Worm (Caenorhabditis elegans) whole organism, L2 larva: ENCODE data around the gene B0432.9.
"Not testable (repeated sequence)": the region's sequence is repeated elsewhere in the genome, so short reads cannot be mapped to it uniquely, and the experiment has no call there.

Experiments used
- F13H6.1 ChIP-seq: sonication (generic microtip); optimal IDR thresholded peaks from 2 replicates; lab custom pipeline; 2016; ENCODE audit warnings: missing genetic modification characterization, missing compliant biosample characterization
- Y55F3AM.14 ChIP-seq: fragments of 200-800 bp; sonication (Bioruptor generic); optimal IDR thresholded peaks from 2 replicates; lab custom pipeline; 2018; ENCODE audit warnings: mild to moderate bottlenecking, missing genetic modification characterization, missing compliant biosample characterization
- ZK546.5 ChIP-seq: sonication (generic microtip); optimal IDR thresholded peaks from 2 replicates; lab custom pipeline; 2017; ENCODE audit warnings: missing biosample characterization, missing genetic modification characterization
- blmp-1 ChIP-seq: sonication (generic microtip); optimal IDR thresholded peaks from 2 replicates; lab custom pipeline; 2017; ENCODE audit warnings: missing genetic modification characterization, mild to moderate bottlenecking, missing compliant biosample characterization, antibody characterized with exemption, moderate library complexity; ENCODE audit not compliant: insufficient read depth
- ceh-16 ChIP-seq: fragments of 150-350 bp; optimal IDR thresholded peaks from 2 replicates; lab custom pipeline; 2014; ENCODE audit warnings: missing biosample characterization, missing genetic modification characterization
- crh-2 ChIP-seq: sonication (generic microtip); optimal IDR thresholded peaks from 2 replicates; lab custom pipeline; 2017; ENCODE audit warnings: missing biosample characterization, missing genetic modification characterization
- dmd-4 ChIP-seq: sonication (generic microtip); optimal IDR thresholded peaks from 2 replicates; lab custom pipeline; 2017; ENCODE audit warnings: missing biosample characterization, missing genetic modification characterization
- egl-27 ChIP-seq: sonication (generic microtip); optimal IDR thresholded peaks from 3 replicates; lab custom pipeline; 2017; ENCODE audit warnings: missing biosample characterization, missing genetic modification reagents, missing genetic modification characterization
- elt-3 ChIP-seq: sonication (generic microtip); optimal IDR thresholded peaks from 2 replicates; lab custom pipeline; 2017; ENCODE audit warnings: missing biosample characterization, missing genetic modification characterization
- fos-1 ChIP-seq: fragments of 150-350 bp; optimal IDR thresholded peaks from 2 replicates; lab custom pipeline; 2014; ENCODE audit warnings: missing biosample characterization, missing genetic modification characterization
- gmeb-1 ChIP-seq: fragments of 150-350 bp; optimal IDR thresholded peaks from 2 replicates; lab custom pipeline; 2014; ENCODE audit warnings: missing biosample characterization, missing genetic modification characterization
- lin-13 ChIP-seq: fragments of 150-350 bp; optimal IDR thresholded peaks from 2 replicates; lab custom pipeline; 2014; ENCODE audit warnings: missing biosample characterization, missing genetic modification reagents, missing genetic modification characterization
- lin-39 ChIP-seq: fragments of 150-350 bp; optimal IDR thresholded peaks from 2 replicates; lab custom pipeline; 2014; ENCODE audit warnings: missing biosample characterization, missing genetic modification reagents, missing genetic modification characterization
- lsy-2 ChIP-seq, 2 experiments: fragments of 150-350 bp in 1 of 2; sonication (generic microtip) in 1 of 2; optimal IDR thresholded peaks; 2 replicates each; lab custom pipeline; 2014 to 2017; ENCODE audit warnings: missing biosample characterization in 2 of 2, missing genetic modification characterization in 2 of 2
- mab-5 ChIP-seq: fragments of 150-350 bp; optimal IDR thresholded peaks from 2 replicates; lab custom pipeline; 2014; ENCODE audit warnings: missing biosample characterization, missing genetic modification characterization
- mbf-1 ChIP-seq: sonication (generic microtip); optimal IDR thresholded peaks from 2 replicates; lab custom pipeline; 2017; ENCODE audit warnings: missing biosample characterization, missing genetic modification characterization
- mdl-1 ChIP-seq, 2 experiments: fragments of 150-350 bp in 1 of 2; sonication (generic microtip) in 1 of 2; optimal IDR thresholded peaks; 2 replicates each; lab custom pipeline; 2017; ENCODE audit warnings: missing biosample characterization in 2 of 2, missing genetic modification characterization in 2 of 2
- nhr-129 ChIP-seq: fragments of 150-350 bp; optimal IDR thresholded peaks from 2 replicates; lab custom pipeline; 2014; ENCODE audit warnings: missing biosample characterization, missing genetic modification characterization
- nhr-21 ChIP-seq: fragments of 150-350 bp; optimal IDR thresholded peaks from 2 replicates; lab custom pipeline; 2014; ENCODE audit warnings: missing biosample characterization, missing genetic modification characterization
- nhr-23 ChIP-seq: fragments of 150-350 bp; optimal IDR thresholded peaks from 2 replicates; lab custom pipeline; 2014; ENCODE audit warnings: missing biosample characterization, missing genetic modification reagents, missing genetic modification characterization
- nhr-25 ChIP-seq: fragments of 150-350 bp; sonication (generic microtip); optimal IDR thresholded peaks from 3 replicates; lab custom pipeline; 2014; ENCODE audit warnings: missing biosample characterization, missing genetic modification characterization
- sem-4 ChIP-seq: fragments of 150-350 bp; optimal IDR thresholded peaks from 2 replicates; lab custom pipeline; 2014; ENCODE audit warnings: missing biosample characterization, missing genetic modification reagents, missing genetic modification characterization
- sma-9 ChIP-seq, 2 experiments: fragments of 150-350 bp in 1 of 2; sonication (generic microtip) in 1 of 2; optimal IDR thresholded peaks; 2 replicates each; lab custom pipeline; 2014 to 2016; ENCODE audit warnings: missing genetic modification characterization in 2 of 2, mild to moderate bottlenecking in 1 of 2, missing biosample characterization in 1 of 2, missing compliant biosample characterization in 1 of 2, missing genetic modification reagents in 1 of 2, moderate library complexity in 1 of 2
- snpc-4 ChIP-seq: fragments of 150-350 bp; optimal IDR thresholded peaks from 2 replicates; lab custom pipeline; 2014; ENCODE audit warnings: missing biosample characterization, missing genetic modification characterization
- unc-39 ChIP-seq: fragments of 150-350 bp; optimal IDR thresholded peaks from 2 replicates; lab custom pipeline; 2014; ENCODE audit warnings: missing biosample characterization, missing genetic modification characterization
- unc-62 ChIP-seq: fragments of 150-350 bp; optimal IDR thresholded peaks from 2 replicates; lab custom pipeline; 2014; ENCODE audit warnings: missing biosample characterization, missing genetic modification reagents, missing genetic modification characterization
- ztf-1 ChIP-seq: fragments of 200-800 bp; sonication (Bioruptor generic); conservative IDR thresholded peaks from 2 replicates; pipeline ENCODE4 v1.3.6; 2022; ENCODE audit warnings: missing genetic modification characterization, missing compliant biosample characterization
- ztf-4 ChIP-seq: fragments of 150-350 bp; optimal IDR thresholded peaks from 2 replicates; lab custom pipeline; 2014; ENCODE audit warnings: missing biosample characterization, missing genetic modification characterization

Gene B0432.9

DNA sequence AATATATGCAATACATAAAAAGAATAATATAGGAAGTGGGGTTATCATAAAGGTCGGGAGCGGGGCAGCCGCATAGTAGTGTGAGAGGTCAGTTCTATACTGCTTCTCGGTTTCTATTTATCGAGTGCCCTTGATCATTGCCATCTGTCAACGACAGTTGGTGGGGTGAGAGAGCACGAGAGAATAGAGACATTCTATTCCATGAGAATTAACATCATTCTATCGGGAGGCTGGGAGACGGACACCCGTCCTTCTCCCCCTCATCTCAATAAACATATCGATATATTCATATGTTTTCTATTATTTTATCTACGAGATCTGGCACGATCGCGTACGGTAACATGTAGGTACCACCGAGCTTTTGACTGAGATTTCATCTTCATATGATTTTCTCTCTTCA, 28.6 kb upstream of the B0432.9 start, which contains the start of gene mps-2:
Gene mps-2 (minus strand): TSS at position 101 of the 400 bp plus-strand sequence.
- not testable (repeated sequence) for TF ChIP-seq lsy-2 (tag; optimal IDR thresholded peaks at IDR 0.05; lab: Kevin White, UChicago); nhr-129; fos-1 (tag; lab: Kevin White, UChicago)
- TF ChIP-seq, all 48 proteins: peak for 0; not testable (repeated sequence) for 48

DNA sequence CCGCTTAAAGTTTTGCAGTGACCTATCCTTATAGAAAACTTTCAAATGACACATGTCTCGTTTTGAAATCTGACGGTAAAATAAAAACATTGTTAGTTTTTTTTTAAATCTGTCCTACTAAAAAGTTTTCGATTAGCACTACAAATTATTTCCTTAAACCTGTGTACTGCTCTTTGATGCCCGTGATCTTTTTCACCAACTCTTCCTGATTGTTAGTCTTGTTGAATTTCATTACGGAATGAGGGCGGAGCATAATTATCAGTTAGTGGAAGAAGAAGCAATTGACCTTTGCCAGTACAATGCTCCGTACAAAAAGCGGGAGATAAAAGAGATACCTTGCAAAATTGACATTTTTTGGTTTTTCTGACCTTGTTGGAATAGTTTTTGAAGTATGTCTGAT, 23.7 kb upstream of the B0432.9 start, which contains the start of gene K01A2.4:
Gene K01A2.4 (plus strand): TSS at position 301 of the 400 bp plus-strand sequence.
- TF ChIP-seq ztf-4 (tag; lab: Kevin White, UChicago) (no peak), nhr-25 (tag; lab: Kevin White, UChicago) (no peak), mdl-1 (tag; optimal IDR thresholded peaks at IDR 0.05; lab: Kevin White, UChicago) (no peak), sem-4 (tag; lab: Kevin White, UChicago) (no peak), ZK546.5 (tag; lab: Kevin White, UChicago) (no peak), mab-5 (tag; lab: Kevin White, UChicago) (no peak), nhr-129 (no peak), ceh-16 (tag; lab: Kevin White, UChicago) (no peak), lin-39 (tag; lab: Kevin White, UChicago) (no peak), gmeb-1 (tag; lab: Kevin White, UChicago) (no peak), nhr-23 (tag; lab: Kevin White, UChicago) (no peak), ztf-1 (GFP tag; lab: Robert Waterston, UW) (no peak), egl-27 (tag; lab: Kevin White, UChicago) (no peak), dmd-4 (tag; lab: Kevin White, UChicago) (no peak), nhr-21 (tag; lab: Kevin White, UChicago) (no peak)

DNA sequence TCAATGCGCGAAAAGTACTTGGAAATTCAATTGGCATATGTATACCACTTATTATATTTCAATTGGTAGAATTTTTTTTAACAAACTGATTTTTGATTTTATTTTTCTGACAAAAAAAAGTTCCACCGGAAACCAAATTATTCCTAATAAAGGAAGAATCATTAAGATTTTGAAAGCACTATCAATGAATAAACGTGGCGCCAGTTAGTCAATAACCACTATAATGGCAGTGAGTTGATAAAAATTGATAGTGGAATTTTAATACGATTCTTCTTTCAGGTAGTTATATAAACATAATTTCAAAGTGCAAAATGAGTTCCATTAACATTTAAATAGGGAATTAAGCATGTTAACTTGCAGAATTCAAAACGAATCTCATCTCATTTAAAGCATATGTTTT, 22.2 kb upstream of the B0432.9 start, which contains the start of gene col-69:
Gene col-69 (minus strand): TSS at position 101 of the 400 bp plus-strand sequence.
- TF ChIP-seq nhr-21 (tag; lab: Kevin White, UChicago) (no peak), fos-1 (tag; lab: Kevin White, UChicago) (peak; percentile 62), F13H6.1 (tag; lab: Kevin White, UChicago) (no peak)
- TF ChIP-seq, all 48 proteins: peak for 1

DNA sequence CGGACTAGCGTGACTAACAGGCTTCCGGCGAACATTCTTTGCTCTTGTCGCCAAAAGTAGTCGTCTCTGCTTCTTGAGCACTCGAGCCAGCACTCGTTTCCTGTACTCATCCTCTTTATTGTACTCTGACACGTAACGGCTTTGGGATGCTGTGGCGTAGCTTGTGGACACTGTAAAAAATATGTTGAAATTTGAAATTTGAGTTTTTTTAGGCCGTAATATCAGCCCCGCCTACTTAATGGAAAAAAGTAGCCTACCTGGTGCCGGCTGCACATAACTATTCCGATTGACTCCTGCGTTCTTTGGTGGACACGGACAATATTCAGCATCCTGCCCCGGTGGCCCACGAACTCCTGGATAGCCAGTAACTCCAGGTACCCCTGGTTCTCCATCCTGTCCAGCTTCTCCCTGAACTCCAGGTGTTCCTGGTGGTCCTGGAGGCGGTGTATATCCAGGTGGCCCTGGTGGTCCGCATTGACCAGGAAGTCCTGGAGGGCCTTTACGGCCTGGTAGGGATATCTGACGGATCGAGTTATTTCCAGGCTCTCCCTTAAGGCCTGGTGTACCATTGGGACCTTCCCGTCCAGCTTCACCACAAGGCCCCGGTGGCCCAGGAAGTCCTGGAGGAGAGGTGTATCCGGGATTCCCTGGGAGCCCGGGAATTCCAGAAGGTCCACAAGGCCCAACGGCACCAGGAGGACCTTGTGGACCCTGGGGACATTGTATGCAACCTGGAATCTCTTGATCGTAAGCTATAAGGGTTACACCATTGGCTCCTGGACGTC, 20.6 kb upstream of the B0432.9 start:
- TF ChIP-seq unc-39 (tag; lab: Kevin White, UChicago) = no peak
- TF ChIP-seq ceh-16 (tag; lab: Kevin White, UChicago) = no peak
- TF ChIP-seq Y55F3AM.14 (GFP tag; lab: Kevin White, UChicago) = no peak
- TF ChIP-seq nhr-23 (tag; lab: Kevin White, UChicago) = no peak
- no peak for TF ChIP-seq dmd-4 (tag; lab: Kevin White, UChicago)
- no peak for TF ChIP-seq mab-5 (tag; lab: Kevin White, UChicago)
- TF ChIP-seq egl-27 (tag; lab: Kevin White, UChicago) = no peak
- TF ChIP-seq ztf-1 (GFP tag; lab: Robert Waterston, UW) = no peak
- no peak for TF ChIP-seq unc-62 (GFP tag; lab: Kevin White, UChicago)
- TF ChIP-seq ZK546.5 (tag; lab: Kevin White, UChicago) = no peak
- no peak for TF ChIP-seq lsy-2 (tag; optimal IDR thresholded peaks at IDR 0.05; lab: Kevin White, UChicago)
- TF ChIP-seq nhr-21 (tag; lab: Kevin White, UChicago) = no peak
- no peak for TF ChIP-seq lin-13 (GFP tag; lab: Kevin White, UChicago)
- no peak for TF ChIP-seq mbf-1
- TF ChIP-seq, all 48 proteins: peak for 0

DNA sequence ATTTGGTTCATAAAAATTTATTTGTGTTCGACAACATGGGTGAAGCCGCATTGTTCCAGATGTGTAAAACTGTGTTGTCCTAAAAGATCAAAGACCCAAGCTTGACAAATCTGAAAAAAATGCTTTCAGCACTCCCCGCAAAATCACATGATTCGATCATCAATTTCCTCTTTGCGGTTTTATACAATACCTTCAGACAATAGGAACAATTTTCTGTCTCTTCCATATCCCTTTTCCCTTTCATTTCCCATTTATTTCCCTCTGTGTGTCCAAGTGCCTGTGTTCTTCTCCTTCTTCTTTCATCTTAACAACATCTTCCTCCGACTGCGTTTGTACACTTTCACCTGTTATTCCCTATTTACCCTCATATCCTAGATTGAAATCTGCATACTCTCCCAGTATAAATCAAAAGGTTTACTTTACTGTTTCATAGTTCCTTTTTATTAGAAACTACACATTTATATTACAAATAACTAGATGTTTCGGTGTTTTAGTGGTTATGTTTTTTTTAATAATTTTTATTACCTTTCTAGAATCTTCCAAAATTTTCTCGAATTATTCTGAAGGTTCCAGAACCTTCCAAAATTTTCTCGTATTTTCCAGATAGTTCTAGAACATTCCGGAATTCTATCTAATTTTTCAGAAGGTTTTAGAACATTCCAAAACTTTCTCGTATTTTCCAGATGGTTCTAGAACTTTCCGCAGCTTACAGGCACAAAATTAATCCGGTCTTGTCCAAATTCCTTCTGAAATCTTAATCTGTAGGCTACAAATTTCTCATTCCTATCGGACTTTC, 17.7 kb upstream of the B0432.9 start, which contains the start of gene K01A2.5:
Gene K01A2.5 (plus strand): TSS at position 297 of the 796 bp plus-strand sequence.
- TF ChIP-seq ceh-16 (tag; lab: Kevin White, UChicago) (peak; percentile 71), nhr-21 (tag; lab: Kevin White, UChicago) (peak; percentile 39), elt-3 (no peak), sma-9 (GFP tag; optimal IDR thresholded peaks at IDR 0.05; lab: Kevin White, UChicago) (peak; percentile 40), sma-9 (tag; optimal IDR thresholded peaks at IDR 0.05; lab: Kevin White, UChicago) (no peak), blmp-1 (peak; percentile 99), mdl-1 (tag; optimal IDR thresholded peaks at IDR 0.05; lab: Kevin White, UChicago) (no peak), lin-13 (GFP tag; lab: Kevin White, UChicago) (no peak), snpc-4 (no peak), gmeb-1 (tag; lab: Kevin White, UChicago) (no peak), egl-27 (tag; lab: Kevin White, UChicago) (no peak), ZK546.5 (tag; lab: Kevin White, UChicago) (no peak), fos-1 (tag; lab: Kevin White, UChicago) (peak; percentile 21), Y55F3AM.14 (GFP tag; lab: Kevin White, UChicago) (no peak), nhr-25 (tag; lab: Kevin White, UChicago) (peak; percentile 71), sem-4 (tag; lab: Kevin White, UChicago) (peak; percentile 66), crh-2 (no peak)
